Fruit fly (Drosophila melanogaster) whole organism, embryonic: ENCODE results near the gene CG6574.

Experiments used
- Bgb ChIP-seq: fragments of 200-800 bp; sonication (Bioruptor generic); IDR thresholded peaks from 2 replicates; pipeline ENCODE4 v1.3.6; 2022; ENCODE audit warnings: missing biosample characterization, missing genetic modification characterization; ENCODE audit not compliant: partially characterized antibody
- BtbVII ChIP-seq: fragments of 200-800 bp; sonication (Bioruptor generic); optimal IDR thresholded peaks from 3 replicates; lab custom pipeline; 2017; ENCODE audit warnings: missing biosample characterization, mild to moderate bottlenecking, missing genetic modification characterization
- CG10462 ChIP-seq: fragments of 200-800 bp; sonication (Bioruptor generic); optimal IDR thresholded peaks from 2 replicates; lab custom pipeline; 2016; ENCODE audit warnings: missing biosample characterization, missing genetic modification characterization
- CG13894 ChIP-seq: fragments of 200-800 bp; sonication (Bioruptor generic); optimal IDR thresholded peaks from 3 replicates; lab custom pipeline; 2018; ENCODE audit warnings: missing biosample characterization, mild to moderate bottlenecking, missing genetic modification characterization, moderate library complexity
- CG16779 ChIP-seq: fragments of 200-800 bp; sonication (Bioruptor generic); IDR thresholded peaks from 2 replicates; pipeline ENCODE4 v1.3.6; 2022; ENCODE audit warnings: missing biosample characterization, missing genetic modification characterization
- CG16815 ChIP-seq: fragments of 200-800 bp; sonication (Bioruptor generic); optimal IDR thresholded peaks from 3 replicates; lab custom pipeline; 2017; ENCODE audit warnings: missing biosample characterization, mild to moderate bottlenecking, missing genetic modification characterization
- CG18599 ChIP-seq: fragments of 200-800 bp; sonication (Bioruptor generic); optimal IDR thresholded peaks from 3 replicates; lab custom pipeline; 2017; ENCODE audit warnings: missing biosample characterization, missing genetic modification characterization, mild to moderate bottlenecking, moderate library complexity, missing genetic modification reagents
- CG2129 ChIP-seq: fragments of 200-800 bp; sonication (Bioruptor generic); IDR thresholded peaks from 2 replicates; pipeline ENCODE4 v1.3.6; 2022; ENCODE audit warnings: missing biosample characterization, missing genetic modification characterization; ENCODE audit not compliant: partially characterized antibody
- CG2199 ChIP-seq: fragments of 200-800 bp; sonication (Bioruptor generic); IDR thresholded peaks from 3 replicates; pipeline ENCODE4 v1.3.6; 2022; ENCODE audit warnings: missing biosample characterization, missing genetic modification characterization
- CG2712 ChIP-seq: fragments of 200-800 bp; optimal IDR thresholded peaks from 3 replicates; lab custom pipeline; 2019; ENCODE audit warnings: missing biosample characterization, mild to moderate bottlenecking, missing genetic modification characterization, moderate library complexity
- CG31224 ChIP-seq: fragments of 200-800 bp; sonication (Bioruptor generic); IDR thresholded peaks from 2 replicates; pipeline ENCODE4 v1.3.6; 2022; ENCODE audit warnings: missing biosample characterization, missing genetic modification characterization
- CG31388 ChIP-seq: fragments of 200-800 bp; sonication (Bioruptor generic); optimal IDR thresholded peaks from 2 replicates; lab custom pipeline; 2016; ENCODE audit warnings: missing biosample characterization, missing genetic modification characterization
- CG3163 ChIP-seq: fragments of 200-800 bp; sonication (Bioruptor generic); optimal IDR thresholded peaks from 3 replicates; lab custom pipeline; 2016; ENCODE audit warnings: missing biosample characterization, missing genetic modification characterization
- CG4424 ChIP-seq: fragments of 200-800 bp; sonication (Bioruptor generic); optimal IDR thresholded peaks from 3 replicates; lab custom pipeline; 2016; ENCODE audit warnings: missing biosample characterization, missing genetic modification characterization
- CG5953 ChIP-seq: fragments of 200-800 bp; sonication (Bioruptor generic); IDR thresholded peaks from 2 replicates; pipeline ENCODE4 v1.3.6; 2022; ENCODE audit warnings: missing biosample characterization, missing genetic modification characterization
- CG6175 ChIP-seq: fragments of 200-800 bp; sonication (Bioruptor generic); IDR thresholded peaks from 3 replicates; pipeline ENCODE4 v1.3.6; 2022; ENCODE audit warnings: missing biosample characterization, missing genetic modification characterization
- CG6254 ChIP-seq: fragments of 200-800 bp; sonication (Bioruptor generic); optimal IDR thresholded peaks from 3 replicates; lab custom pipeline; 2017; ENCODE audit warnings: mild to moderate bottlenecking, missing biosample characterization, missing genetic modification reagents, missing genetic modification characterization
- CG6791 ChIP-seq: fragments of 200-800 bp; sonication (Bioruptor generic); IDR thresholded peaks from 3 replicates; pipeline ENCODE4 v1.3.6; 2022; ENCODE audit warnings: missing biosample characterization, missing genetic modification characterization; ENCODE audit not compliant: partially characterized antibody
- CG6854 ChIP-seq: fragments of 200-800 bp; sonication (Bioruptor generic); optimal IDR thresholded peaks from 3 replicates; lab custom pipeline; 2017; ENCODE audit warnings: missing biosample characterization, mild to moderate bottlenecking, missing genetic modification characterization
- CG7556 ChIP-seq: fragments of 200-800 bp; sonication (Bioruptor generic); optimal IDR thresholded peaks from 2 replicates; lab custom pipeline; 2017; ENCODE audit warnings: missing biosample characterization, mild to moderate bottlenecking, missing genetic modification characterization
- CG7839 ChIP-seq: fragments of 200-800 bp; sonication (Bioruptor generic); optimal IDR thresholded peaks from 3 replicates; lab custom pipeline; 2018; ENCODE audit warnings: missing biosample characterization, mild to moderate bottlenecking, missing genetic modification characterization, moderate library complexity
- D19B ChIP-seq: fragments of 200-800 bp; sonication (Bioruptor generic); optimal IDR thresholded peaks from 2 replicates; lab custom pipeline; 2017; ENCODE audit warnings: missing biosample characterization, mild to moderate bottlenecking, missing genetic modification characterization
- Dad ChIP-seq: fragments of 200-800 bp; sonication (Bioruptor generic); optimal IDR thresholded peaks from 3 replicates; lab custom pipeline; 2016; ENCODE audit warnings: missing biosample characterization, missing genetic modification characterization
- E2f2 ChIP-seq: fragments of 200-800 bp; sonication (Bioruptor generic); IDR thresholded peaks from 2 replicates; pipeline ENCODE4 v1.3.6; 2022; ENCODE audit warnings: missing biosample characterization, missing genetic modification characterization
- H15 ChIP-seq: fragments of 200-800 bp; sonication (Bioruptor generic); IDR thresholded peaks from 3 replicates; pipeline ENCODE4 v1.3.6; 2022; ENCODE audit warnings: missing biosample characterization, missing genetic modification characterization
- H2.0 ChIP-seq: fragments of 200-800 bp; sonication (Bioruptor generic); IDR thresholded peaks from 2 replicates; pipeline ENCODE4 v1.3.6; 2022; ENCODE audit warnings: missing biosample characterization, missing genetic modification characterization
- Lhr ChIP-seq: fragments of 200-800 bp; sonication (Bioruptor generic); optimal IDR thresholded peaks from 3 replicates; lab custom pipeline; 2017; ENCODE audit warnings: mild to moderate bottlenecking, missing biosample characterization, missing genetic modification reagents, missing genetic modification characterization
- Sox100B ChIP-seq: fragments of 200-800 bp; sonication (Bioruptor generic); optimal IDR thresholded peaks from 3 replicates; lab custom pipeline; 2018; ENCODE audit warnings: missing biosample characterization, mild to moderate bottlenecking, missing genetic modification characterization
- Sox102F ChIP-seq: fragments of 200-800 bp; sonication (Bioruptor generic); optimal IDR thresholded peaks from 2 replicates; lab custom pipeline; 2018; ENCODE audit warnings: missing biosample characterization, mild to moderate bottlenecking, missing genetic modification characterization, moderate library complexity
- TFAM ChIP-seq: fragments of 200-800 bp; sonication (Bioruptor generic); optimal IDR thresholded peaks from 2 replicates; lab custom pipeline; 2017; ENCODE audit warnings: missing biosample characterization, missing genetic modification characterization, inconsistent platforms
- Xbp1 ChIP-seq: fragments of 200-800 bp; sonication (Bioruptor generic); optimal IDR thresholded peaks from 3 replicates; lab custom pipeline; 2016; ENCODE audit warnings: missing biosample characterization, mild to moderate bottlenecking, missing genetic modification characterization
- YL-1 ChIP-seq: fragments of 200-800 bp; sonication (Bioruptor generic); optimal IDR thresholded peaks from 3 replicates; lab custom pipeline; 2017; ENCODE audit warnings: missing biosample characterization, mild to moderate bottlenecking, missing genetic modification characterization
- cato ChIP-seq: fragments of 200-800 bp; sonication (Bioruptor generic); optimal IDR thresholded peaks from 2 replicates; lab custom pipeline; 2016; ENCODE audit warnings: missing biosample characterization, missing genetic modification characterization, borderline replicate concordance
- ci ChIP-seq: fragments of 200-800 bp; sonication (Bioruptor generic); IDR thresholded peaks from 3 replicates; pipeline ENCODE4 v1.3.6; 2022; ENCODE audit warnings: missing biosample characterization, missing genetic modification characterization
- crc ChIP-seq: fragments of 200-800 bp; sonication (Bioruptor generic); optimal IDR thresholded peaks from 2 replicates; lab custom pipeline; 2016; ENCODE audit warnings: missing biosample characterization, missing genetic modification characterization
- croc ChIP-seq: fragments of 200-800 bp; sonication (Bioruptor generic); conservative IDR thresholded peaks from 3 replicates; pipeline ENCODE4 v1.3.6; 2022; ENCODE audit warnings: missing biosample characterization, missing genetic modification characterization
- dan ChIP-seq: fragments of 200-800 bp; sonication (Bioruptor generic); IDR thresholded peaks from 2 replicates; pipeline ENCODE4 v1.3.6; 2022; ENCODE audit warnings: missing biosample characterization, missing genetic modification characterization
- gcm ChIP-seq: fragments of 200-800 bp; sonication (Bioruptor generic); optimal IDR thresholded peaks from 2 replicates; lab custom pipeline; 2019; ENCODE audit warnings: missing biosample characterization, mild to moderate bottlenecking, missing genetic modification characterization, moderate library complexity
- h ChIP-seq: fragments of >200 bp; optimal IDR thresholded peaks from 2 replicates; lab custom pipeline; 2017
- luna ChIP-seq: fragments of 200-800 bp; sonication (Bioruptor generic); optimal IDR thresholded peaks from 2 replicates; lab custom pipeline; 2016; ENCODE audit warnings: missing biosample characterization, missing genetic modification characterization
- org-1 ChIP-seq: fragments of 200-800 bp; sonication (Bioruptor generic); optimal IDR thresholded peaks from 2 replicates; lab custom pipeline; 2017; ENCODE audit warnings: missing biosample characterization, missing genetic modification characterization
- pho ChIP-seq: fragments of 200-800 bp; sonication (Bioruptor generic); optimal IDR thresholded peaks from 2 replicates; lab custom pipeline; 2016; ENCODE audit warnings: missing biosample characterization, missing genetic modification characterization
- prd ChIP-seq, 3 experiments: fragments of >200 bp in 2 of 3; fragments of 200-800 bp in 1 of 3; sonication (Bioruptor generic) in 1 of 3; optimal IDR thresholded peaks in 2 of 3; IDR thresholded peaks in 1 of 3; 2 replicates in 2 of 3; 3 replicates in 1 of 3; pipeline versions ENCODE4 v1.3.6 to Lab custom; 2017 to 2022; ENCODE audit warnings: missing biosample characterization in 1 of 3, missing genetic modification characterization in 1 of 3
- scrt ChIP-seq: fragments of 200-800 bp; sonication (Bioruptor generic); optimal IDR thresholded peaks from 2 replicates; lab custom pipeline; 2018; ENCODE audit warnings: missing biosample characterization, mild to moderate bottlenecking, missing genetic modification characterization, moderate library complexity
- sens-2 ChIP-seq: fragments of 200-800 bp; sonication (Bioruptor generic); IDR thresholded peaks from 2 replicates; pipeline ENCODE4 v1.3.6; 2022; ENCODE audit warnings: missing biosample characterization, missing genetic modification characterization
- so ChIP-seq: fragments of 200-800 bp; sonication (Bioruptor generic); IDR thresholded peaks from 3 replicates; pipeline ENCODE4 v1.3.6; 2022; ENCODE audit warnings: missing biosample characterization, missing genetic modification characterization
- tin ChIP-seq: fragments of 200-800 bp; sonication (Bioruptor generic); optimal IDR thresholded peaks from 3 replicates; lab custom pipeline; 2016; ENCODE audit warnings: missing biosample characterization, missing genetic modification characterization
- ttk ChIP-seq: fragments of 200-800 bp; sonication (Bioruptor generic); IDR thresholded peaks from 2 replicates; pipeline ENCODE4 v2.1.2; 2022; ENCODE audit warnings: missing biosample characterization, missing genetic modification characterization

The CG6574 gene

DNA sequence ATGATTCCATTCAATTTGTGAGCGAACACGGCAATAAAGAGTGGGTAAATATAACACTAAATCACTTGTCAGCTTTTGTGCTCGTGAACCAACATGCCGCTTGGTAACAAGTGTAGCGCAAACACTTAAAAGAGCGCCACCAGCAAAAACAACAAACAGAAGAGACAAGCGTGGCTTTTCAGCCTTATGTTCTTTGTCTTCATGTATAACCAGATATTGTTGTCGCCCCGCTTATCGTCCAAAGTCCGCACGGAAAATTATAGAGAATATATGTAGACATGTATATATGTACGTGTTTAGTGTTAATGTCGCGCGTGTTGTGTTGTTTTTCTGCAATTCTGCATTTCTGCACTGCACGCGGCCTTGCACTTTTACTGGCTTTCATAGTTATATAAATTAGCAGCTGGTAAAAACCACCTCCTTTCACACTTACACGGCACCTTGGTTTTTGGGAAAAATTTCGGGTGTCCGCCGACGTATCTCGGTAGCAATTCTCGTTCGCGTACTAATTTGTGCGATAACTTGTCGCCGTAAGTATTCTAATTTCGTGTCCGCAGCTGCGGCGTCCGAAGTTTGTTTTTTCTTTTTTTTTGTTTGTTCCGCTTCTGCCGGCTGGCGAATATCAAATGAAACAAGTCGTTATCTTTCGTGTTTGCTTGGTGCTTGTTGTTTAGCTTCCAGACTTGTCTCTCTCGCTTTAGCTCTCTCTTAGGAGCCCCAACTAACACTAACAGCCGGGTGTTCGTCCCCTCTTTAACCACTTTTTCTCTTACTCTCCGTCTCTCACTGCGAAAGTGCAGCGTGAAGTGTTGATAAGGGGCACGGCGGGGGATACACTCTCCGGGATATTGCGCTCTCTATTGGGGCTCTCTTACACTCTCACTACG is 26.1 kb upstream of the CG6574 start (continued):
- TF ChIP-seq CG6854 = no peak
- TF ChIP-seq pho (GFP tag; lab: Kevin White, UChicago) = no peak
- TF ChIP-seq CG5953 (GFP tag; lab: Robert Waterston, UW) = no peak
- no peak for TF ChIP-seq h (lab: Kevin White, UChicago)
- TF ChIP-seq E2f2 (GFP tag; lab: Robert Waterston, UW) = no peak
- TF ChIP-seq CG7839 (tag; lab: Kevin White, UChicago) = peak; percentile 50
- peak; percentile 51; the same call in 1 of the 3 replicates for TF ChIP-seq so (GFP tag; lab: Robert Waterston, UW)
- TF ChIP-seq CG2199 = no peak; the same call in 2 of the 3 replicates
- peak; percentile 16 for TF ChIP-seq CG4424 (GFP tag; lab: Kevin White, UChicago)
- 0 out of 2 replicates have a peak, but pooled peaks have one; percentile 16 for TF ChIP-seq CG31224 (GFP tag; lab: Robert Waterston, UW)
- no peak for TF ChIP-seq CG10462 (GFP tag; lab: Kevin White, UChicago)
- TF ChIP-seq prd (optimal IDR thresholded peaks at IDR 0.05; lab: Kevin White, UChicago) = no peak
- TF ChIP-seq prd (GFP tag; IDR thresholded peaks at IDR 0.05; lab: Robert Waterston, UW) = peak; percentile 41; the same call in 1 of the 3 replicates
- peak; percentile 43 for TF ChIP-seq CG13894 (tag; lab: Kevin White, UChicago)
- peak; percentile 98 for TF ChIP-seq CG3163 (GFP tag; lab: Kevin White, UChicago)
- TF ChIP-seq CG6254 = peak; percentile 32
- TF ChIP-seq org-1 = no peak
- TF ChIP-seq crc = no peak
- no peak for TF ChIP-seq cato (GFP tag; lab: Kevin White, UChicago)
- TF ChIP-seq ttk (GFP tag; lab: Robert Waterston, UW) = no peak
- 0 out of 2 replicates have a peak, but pooled peaks have one; percentile 25 for TF ChIP-seq H2.0
- no peak for TF ChIP-seq tin (GFP tag; lab: Kevin White, UChicago)
- TF ChIP-seq CG7556 (GFP tag; lab: Kevin White, UChicago) = peak; percentile 38
- no peak for TF ChIP-seq Lhr (GFP tag; lab: Kevin White, UChicago)
- no peak for TF ChIP-seq Dad (GFP tag; lab: Kevin White, UChicago)
- TF ChIP-seq dan (GFP tag; lab: Robert Waterston, UW) = no peak
- peak; percentile 16 for TF ChIP-seq scrt (GFP tag; lab: Kevin White, UChicago)
- peak; percentile 44 for TF ChIP-seq D19B (GFP tag; lab: Kevin White, UChicago)
- no peak for TF ChIP-seq CG31388 (GFP tag; lab: Kevin White, UChicago)
- TF ChIP-seq ci (GFP tag; lab: Robert Waterston, UW) = peak; percentile 77
- no peak for TF ChIP-seq TFAM (GFP tag; lab: Kevin White, UChicago)
- peak; percentile 28; the same call in 1 of the 2 replicates for TF ChIP-seq CG16779 (GFP tag; lab: Robert Waterston, UW)
- TF ChIP-seq luna (GFP tag; lab: Kevin White, UChicago) = no peak
- 0 out of 2 replicates have a peak, but pooled peaks have one; percentile 34 for TF ChIP-seq Bgb
- no peak for TF ChIP-seq Sox102F (GFP tag; lab: Kevin White, UChicago)
- no peak for TF ChIP-seq YL-1 (GFP tag; lab: Kevin White, UChicago)
- TF ChIP-seq CG6175 (GFP tag; lab: Robert Waterston, UW) = no peak; the same call in 2 of the 3 replicates
- TF ChIP-seq CG16815 (GFP tag; lab: Kevin White, UChicago) = no peak
- TF ChIP-seq BtbVII = peak; percentile 33
- no peak for TF ChIP-seq gcm (GFP tag; lab: Kevin White, UChicago)
- peak; percentile 2 for TF ChIP-seq Xbp1 (GFP tag; lab: Kevin White, UChicago)
- no peak for TF ChIP-seq Sox100B (GFP tag; lab: Kevin White, UChicago)
- TF ChIP-seq CG18599 = peak; percentile 38
- TF ChIP-seq CG2712 = no peak
- no peak for TF ChIP-seq H15 (GFP tag; lab: Robert Waterston, UW)
- no peak for TF ChIP-seq CG2129 (GFP tag; lab: Robert Waterston, UW)
- TF ChIP-seq CG6791 (GFP tag; lab: Robert Waterston, UW) = no peak
- TF ChIP-seq croc (GFP tag; lab: Robert Waterston, UW) = no peak
- no peak for TF ChIP-seq sens-2 (GFP tag; lab: Robert Waterston, UW)
